Worm (Caenorhabditis elegans) whole organism, young adult: ENCODE measurements around the gene nhr-203.

Experiments used
- F22D6.2 ChIP-seq: sonication (generic microtip); optimal IDR thresholded peaks from 2 replicates; lab custom pipeline; 2016; ENCODE audit warnings: mild to moderate bottlenecking, missing genetic modification characterization, missing compliant biosample characterization
- ZK185.1 ChIP-seq: sonication (generic microtip); optimal IDR thresholded peaks from 2 replicates; lab custom pipeline; 2016; ENCODE audit warnings: mild to moderate bottlenecking, missing genetic modification characterization, missing compliant biosample characterization; ENCODE audit not compliant: poor library complexity, severe bottlenecking
- ama-1 ChIP-seq, 3 experiments: fragments of 150-350 bp in 1 of 3; sonication (generic microtip) in 2 of 3; optimal IDR thresholded peaks; 2 replicates each; lab custom pipeline; 2014 to 2018; ENCODE audit warnings: missing biosample characterization in 2 of 3, missing genetic modification characterization in 2 of 3, missing genetic modification reagents in 2 of 3
- ccch-3 ChIP-seq: fragments of 200-800 bp; sonication (Bioruptor generic); optimal IDR thresholded peaks from 2 replicates; lab custom pipeline; 2018; ENCODE audit warnings: mild to moderate bottlenecking, missing genetic modification characterization, missing compliant biosample characterization
- dpl-1 ChIP-seq: fragments of 150-350 bp; optimal IDR thresholded peaks from 2 replicates; lab custom pipeline; 2014; ENCODE audit warnings: missing biosample characterization, missing genetic modification reagents, missing genetic modification characterization
- sea-2 ChIP-seq: fragments of 200-800 bp; sonication (Bioruptor generic); IDR thresholded peaks from 2 replicates; pipeline ENCODE4 v1.3.6; 2022; ENCODE audit warnings: missing genetic modification characterization, missing compliant biosample characterization
- sptf-2 ChIP-seq: fragments of 200-800 bp; sonication (Bioruptor generic); optimal IDR thresholded peaks from 2 replicates; lab custom pipeline; 2018; ENCODE audit warnings: mild to moderate bottlenecking, missing genetic modification characterization, missing compliant biosample characterization
- tlf-1 ChIP-seq: fragments of 200-800 bp; sonication (Bioruptor generic); optimal IDR thresholded peaks from 2 replicates; lab custom pipeline; 2018; ENCODE audit warnings: mild to moderate bottlenecking, missing genetic modification characterization, missing compliant biosample characterization

ce11 chrV:487980-488379 is 28.4 kb downstream of the nhr-203 start:
- TF ChIP-seq ama-1 (optimal IDR thresholded peaks at IDR 0.05; lab: Kevin White, UChicago) (no peak), ama-1 (GFP tag; optimal IDR thresholded peaks at IDR 0.05; lab: Kevin White, UChicago) (no peak), ccch-3 (GFP tag; lab: Kevin White, UChicago) (no peak), F22D6.2 (tag; lab: Kevin White, UChicago) (no peak), dpl-1 (no peak), sptf-2 (GFP tag; lab: Kevin White, UChicago) (no peak), ZK185.1 (tag; lab: Kevin White, UChicago) (no peak), sea-2 (GFP tag; lab: Robert Waterston, UW) (no peak), tlf-1 (GFP tag; lab: Kevin White, UChicago) (no peak)
